Worm (Caenorhabditis elegans) whole organism, late embryonic: ENCODE measurements around the gene K02H11.9.
"Not testable (repeated sequence)": the region's sequence is repeated elsewhere in the genome, so short reads cannot be mapped to it uniquely, and the experiment has no call there.

Experiments used
- C08G9.2 ChIP-seq: sonication (generic microtip); optimal IDR thresholded peaks from 2 replicates; lab custom pipeline; 2016; ENCODE audit warnings: mild to moderate bottlenecking, missing genetic modification characterization, moderate library complexity, missing compliant biosample characterization
- F13H6.1 ChIP-seq: sonication (generic microtip); optimal IDR thresholded peaks from 2 replicates; lab custom pipeline; 2016; ENCODE audit warnings: missing genetic modification characterization, missing compliant biosample characterization
- K02D7.2 ChIP-seq: sonication (generic microtip); optimal IDR thresholded peaks from 2 replicates; lab custom pipeline; 2017; ENCODE audit warnings: mild to moderate bottlenecking, missing genetic modification characterization, missing compliant biosample characterization
- K09A11.1 ChIP-seq: sonication (generic microtip); optimal IDR thresholded peaks from 2 replicates; lab custom pipeline; 2017; ENCODE audit warnings: antibody characterized with exemption, mild to moderate bottlenecking, missing genetic modification characterization, missing compliant biosample characterization; ENCODE audit not compliant: insufficient read depth
- T23F11.4 ChIP-seq: fragments of 200-800 bp; sonication (Bioruptor generic); optimal IDR thresholded peaks from 2 replicates; lab custom pipeline; 2018; ENCODE audit warnings: mild to moderate bottlenecking, missing genetic modification characterization, missing compliant biosample characterization
- ahr-1 ChIP-seq: sonication (generic microtip); optimal IDR thresholded peaks from 2 replicates; lab custom pipeline; 2016; ENCODE audit warnings: missing genetic modification characterization, missing compliant biosample characterization
- ceh-14 ChIP-seq: sonication (generic microtip); optimal IDR thresholded peaks from 2 replicates; lab custom pipeline; 2016; ENCODE audit warnings: missing genotype, missing genetic modification characterization, missing compliant biosample characterization
- ceh-18 ChIP-seq: sonication (generic microtip); optimal IDR thresholded peaks from 2 replicates; lab custom pipeline; 2016; ENCODE audit warnings: missing genetic modification characterization, missing compliant biosample characterization
- ceh-19 ChIP-seq: fragments of 200-800 bp; sonication (Bioruptor generic); optimal IDR thresholded peaks from 2 replicates; lab custom pipeline; 2018; ENCODE audit warnings: mild to moderate bottlenecking, missing genetic modification characterization, missing compliant biosample characterization
- ceh-2 ChIP-seq: sonication (generic microtip); optimal IDR thresholded peaks from 2 replicates; lab custom pipeline; 2016; ENCODE audit warnings: missing genotype, missing genetic modification characterization, missing compliant biosample characterization
- ceh-24 ChIP-seq: sonication (generic microtip); optimal IDR thresholded peaks from 2 replicates; lab custom pipeline; 2016; ENCODE audit warnings: mild to moderate bottlenecking, missing genetic modification characterization, missing compliant biosample characterization
- ceh-45 ChIP-seq: fragments of 200-800 bp; sonication (Bioruptor generic); IDR thresholded peaks from 2 replicates; pipeline ENCODE4 v1.3.6; 2022; ENCODE audit warnings: missing genetic modification reagents, missing genetic modification characterization, missing compliant biosample characterization
- ceh-6 ChIP-seq: fragments of 200-800 bp; sonication (Bioruptor generic); optimal IDR thresholded peaks from 2 replicates; lab custom pipeline; 2018; ENCODE audit warnings: mild to moderate bottlenecking, missing genetic modification characterization, missing compliant biosample characterization
- che-1 ChIP-seq: sonication (generic microtip); optimal IDR thresholded peaks from 2 replicates; lab custom pipeline; 2016; ENCODE audit warnings: mild to moderate bottlenecking, missing genetic modification characterization, missing compliant biosample characterization
- dmd-4 ChIP-seq: sonication (generic microtip); optimal IDR thresholded peaks from 2 replicates; lab custom pipeline; 2016; ENCODE audit warnings: borderline replicate concordance, missing genetic modification characterization, missing compliant biosample characterization
- elt-2 ChIP-seq: sonication (generic microtip); optimal IDR thresholded peaks from 2 replicates; lab custom pipeline; 2016; ENCODE audit warnings: missing genetic modification reagents, missing genetic modification characterization, missing compliant biosample characterization
- fkh-10 ChIP-seq: fragments of 150-350 bp; optimal IDR thresholded peaks from 2 replicates; lab custom pipeline; 2014; ENCODE audit warnings: missing biosample characterization, missing genetic modification reagents, missing genetic modification characterization
- fkh-6 ChIP-seq: sonication (generic microtip); optimal IDR thresholded peaks from 2 replicates; lab custom pipeline; 2016; ENCODE audit warnings: missing genetic modification characterization, missing compliant biosample characterization
- gmeb-2 ChIP-seq: sonication (generic microtip); optimal IDR thresholded peaks from 2 replicates; lab custom pipeline; 2016; ENCODE audit warnings: missing genetic modification characterization, inconsistent platforms, missing compliant biosample characterization
- hlh-15 ChIP-seq: sonication (generic microtip); optimal IDR thresholded peaks from 2 replicates; lab custom pipeline; 2016; ENCODE audit warnings: missing genetic modification characterization, missing compliant biosample characterization
- hlh-30 ChIP-seq: sonication (generic microtip); optimal IDR thresholded peaks from 2 replicates; lab custom pipeline; 2017; ENCODE audit warnings: antibody characterized with exemption, missing genetic modification characterization, missing compliant biosample characterization; ENCODE audit not compliant: insufficient read depth
- hlh-6 ChIP-seq: sonication (generic microtip); optimal IDR thresholded peaks from 2 replicates; lab custom pipeline; 2016; ENCODE audit warnings: missing genotype, missing genetic modification characterization, missing compliant biosample characterization
- lin-11 ChIP-seq: fragments of 200-800 bp; sonication (Bioruptor generic); optimal IDR thresholded peaks from 2 replicates; lab custom pipeline; 2018; ENCODE audit warnings: mild to moderate bottlenecking, missing genetic modification characterization, missing compliant biosample characterization
- madf-2 ChIP-seq: sonication (generic microtip); optimal IDR thresholded peaks from 2 replicates; lab custom pipeline; 2017; ENCODE audit warnings: missing genetic modification characterization, missing compliant biosample characterization
- nhr-11 ChIP-seq: fragments of 150-350 bp; optimal IDR thresholded peaks from 2 replicates; lab custom pipeline; 2014; ENCODE audit warnings: missing biosample characterization, missing genetic modification characterization
- nhr-232 ChIP-seq: sonication (generic microtip); optimal IDR thresholded peaks from 2 replicates; lab custom pipeline; 2016; ENCODE audit warnings: missing genetic modification characterization, missing compliant biosample characterization
- npax-4 ChIP-seq: sonication (generic microtip); optimal IDR thresholded peaks from 2 replicates; lab custom pipeline; 2016; ENCODE audit warnings: missing genetic modification characterization, missing compliant biosample characterization
- odd-2 ChIP-seq: sonication (generic microtip); optimal IDR thresholded peaks from 2 replicates; lab custom pipeline; 2017; ENCODE audit warnings: antibody characterized with exemption, mild to moderate bottlenecking, missing genetic modification characterization, missing compliant biosample characterization
- pag-3 ChIP-seq: sonication (generic microtip); optimal IDR thresholded peaks from 2 replicates; lab custom pipeline; 2016; ENCODE audit warnings: missing compliant biosample characterization, missing genetic modification characterization, borderline replicate concordance
- pat-9 ChIP-seq: fragments of 200-800 bp; sonication (Bioruptor generic); optimal IDR thresholded peaks from 2 replicates; lab custom pipeline; 2018; ENCODE audit warnings: mild to moderate bottlenecking, missing genetic modification characterization, moderate library complexity, missing compliant biosample characterization
- pha-2 ChIP-seq: sonication (generic microtip); optimal IDR thresholded peaks from 2 replicates; lab custom pipeline; 2017; ENCODE audit warnings: mild to moderate bottlenecking, missing genetic modification characterization, missing compliant biosample characterization
- pqm-1 ChIP-seq: sonication (generic microtip); optimal IDR thresholded peaks from 2 replicates; lab custom pipeline; 2016; ENCODE audit warnings: missing genetic modification characterization, missing compliant biosample characterization
- ref-2 ChIP-seq: sonication (generic microtip); optimal IDR thresholded peaks from 2 replicates; lab custom pipeline; 2016; ENCODE audit warnings: missing genetic modification characterization, missing compliant biosample characterization
- rnt-1 ChIP-seq: sonication (generic microtip); optimal IDR thresholded peaks from 2 replicates; lab custom pipeline; 2016; ENCODE audit warnings: missing genetic modification characterization, missing compliant biosample characterization
- sox-2 ChIP-seq: fragments of 200-800 bp; sonication (Bioruptor generic); IDR thresholded peaks from 2 replicates; pipeline ENCODE4 v1.3.6; 2022; ENCODE audit warnings: missing genetic modification reagents, missing genetic modification characterization, missing compliant biosample characterization
- unc-3 ChIP-seq, 2 experiments: fragments of 200-800 bp in 1 of 2; sonication (Bioruptor generic) in 1 of 2; sonication (generic microtip) in 1 of 2; conservative IDR thresholded peaks in 1 of 2; optimal IDR thresholded peaks in 1 of 2; 2 replicates each; pipeline versions ENCODE4 v1.3.6 to Lab custom; 2016 to 2022; ENCODE audit warnings: missing compliant biosample characterization in 2 of 2, missing genetic modification characterization in 2 of 2, missing genetic modification reagents in 1 of 2
- ztf-16 ChIP-seq: sonication (generic microtip); optimal IDR thresholded peaks from 2 replicates; lab custom pipeline; 2017; ENCODE audit warnings: missing genetic modification characterization, missing compliant biosample characterization

K02H11.9 gene

ce11 chrV:1566776-1567175 is 29.9 kb upstream of the K02H11.9 start, which contains the start of gene cdc-25.2:
cdc-25.2 (plus strand) TSS chrV:1567076.
- TF ChIP-seq ceh-6 (GFP tag; lab: Kevin White, UChicago) = no peak
- no peak for TF ChIP-seq pha-2 (tag; lab: Kevin White, UChicago)
- TF ChIP-seq gmeb-2 (tag; lab: Kevin White, UChicago) = no peak
- no peak for TF ChIP-seq ztf-16
- TF ChIP-seq ceh-18 (tag; lab: Kevin White, UChicago) = no peak
- TF ChIP-seq sox-2 (GFP tag; lab: Robert Waterston, UW) = no peak
- TF ChIP-seq nhr-11 (tag; lab: Kevin White, UChicago) = no peak
- no peak for TF ChIP-seq pag-3 (tag; lab: Kevin White, UChicago)
- no peak for TF ChIP-seq K02D7.2 (tag; lab: Kevin White, UChicago)
- TF ChIP-seq ceh-45 (GFP tag; lab: Robert Waterston, UW) = no peak
- TF ChIP-seq F13H6.1 (tag; lab: Kevin White, UChicago) = no peak
- no peak for TF ChIP-seq ceh-19
- no peak for TF ChIP-seq pqm-1 (tag; lab: Kevin White, UChicago)
- no peak for TF ChIP-seq madf-2 (tag; lab: Kevin White, UChicago)
- TF ChIP-seq, all 69 proteins: peak for 0

- TF ChIP-seq ceh-45 (GFP tag; lab: Robert Waterston, UW) = peak; percentile 88
- peak; percentile 39 for TF ChIP-seq sox-2 (GFP tag; lab: Robert Waterston, UW)
- TF ChIP-seq unc-3 (GFP tag; conservative IDR thresholded peaks at IDR 0.05; lab: Robert Waterston, UW) = peak; percentile 72
- TF ChIP-seq unc-3 (tag; optimal IDR thresholded peaks at IDR 0.05; lab: Kevin White, UChicago) = not testable (repeated sequence)
Measured at ce11 chrV:1561169-1561568, 24.3 kb upstream of the K02H11.9 start.

- TF ChIP-seq hlh-6 (tag; lab: Kevin White, UChicago) (no peak), gmeb-2 (tag; lab: Kevin White, UChicago) (no peak), hlh-30 (tag; lab: Kevin White, UChicago) (no peak), nhr-11 (tag; lab: Kevin White, UChicago) (no peak), ceh-24 (tag; lab: Kevin White, UChicago) (no peak), unc-3 (GFP tag; conservative IDR thresholded peaks at IDR 0.05; lab: Robert Waterston, UW) (no peak), unc-3 (tag; optimal IDR thresholded peaks at IDR 0.05; lab: Kevin White, UChicago) (no peak), odd-2 (tag; lab: Kevin White, UChicago) (no peak), ceh-2 (tag; lab: Kevin White, UChicago) (no peak), ref-2 (tag; lab: Kevin White, UChicago) (no peak), fkh-10 (GFP tag; lab: Kevin White, UChicago) (no peak), hlh-15 (tag; lab: Kevin White, UChicago) (no peak), rnt-1 (tag; lab: Kevin White, UChicago) (no peak), pat-9 (no peak), T23F11.4 (GFP tag; lab: Kevin White, UChicago) (no peak), ztf-16 (no peak), che-1 (tag; lab: Kevin White, UChicago) (no peak)
Measured at ce11 chrV:1558113-1558512, 21.2 kb upstream of the K02H11.9 start.

- TF ChIP-seq elt-2 (tag; lab: Kevin White, UChicago) = peak; percentile 86
- TF ChIP-seq ahr-1 (tag; lab: Kevin White, UChicago) = no peak
- TF ChIP-seq ceh-14 (tag; lab: Kevin White, UChicago) = no peak
- TF ChIP-seq pqm-1 (tag; lab: Kevin White, UChicago) = no peak
- TF ChIP-seq ceh-6 (GFP tag; lab: Kevin White, UChicago) = no peak
Measured at ce11 chrV:1555072-1555471, 18.2 kb upstream of the K02H11.9 start.

- TF ChIP-seq dmd-4 (no peak), pqm-1 (tag; lab: Kevin White, UChicago) (no peak), ceh-45 (GFP tag; lab: Robert Waterston, UW) (no peak), fkh-6 (tag; lab: Kevin White, UChicago) (no peak), lin-11 (tag; lab: Kevin White, UChicago) (no peak), madf-2 (tag; lab: Kevin White, UChicago) (no peak), ceh-19 (no peak), ceh-14 (tag; lab: Kevin White, UChicago) (no peak), F13H6.1 (tag; lab: Kevin White, UChicago) (no peak), npax-4 (tag; lab: Kevin White, UChicago) (no peak), ztf-16 (no peak), unc-3 (GFP tag; conservative IDR thresholded peaks at IDR 0.05; lab: Robert Waterston, UW) (no peak), unc-3 (tag; optimal IDR thresholded peaks at IDR 0.05; lab: Kevin White, UChicago) (no peak), C08G9.2 (tag; lab: Kevin White, UChicago) (no peak), gmeb-2 (tag; lab: Kevin White, UChicago) (no peak), K09A11.1 (no peak), nhr-232 (tag; lab: Kevin White, UChicago) (no peak)
Measured at ce11 chrV:1553004-1553403, 16.1 kb upstream of the K02H11.9 start, which contains the start of gene srsx-8. srsx-8 (minus strand) TSS chrV:1553104.
